Worm (Caenorhabditis elegans) whole organism, L1 larva: ENCODE data around the gene F19C7.4.

Experiments used
- C16A3.4 ChIP-seq: fragments of 150-350 bp; optimal IDR thresholded peaks from 2 replicates; lab custom pipeline; 2014; ENCODE audit warnings: missing biosample characterization, missing genetic modification characterization
- lin-15B ChIP-seq: fragments of 150-350 bp; sonication (generic microtip); optimal IDR thresholded peaks from 3 replicates; lab custom pipeline; 2014; ENCODE audit warnings: missing biosample characterization, missing genetic modification characterization
- lsy-2 ChIP-seq, 2 experiments: fragments of 150-350 bp; optimal IDR thresholded peaks; 2 replicates each; lab custom pipeline; 2014; ENCODE audit warnings: missing biosample characterization in 2 of 2, missing genetic modification characterization in 2 of 2
- mdl-1 ChIP-seq, 2 experiments: fragments of 150-350 bp; optimal IDR thresholded peaks; 2 replicates each; lab custom pipeline; 2014 to 2017; ENCODE audit warnings: missing biosample characterization in 2 of 2, missing genetic modification characterization in 2 of 2, inconsistent platforms in 1 of 2
- mep-1 ChIP-seq: fragments of 150-350 bp; optimal IDR thresholded peaks from 2 replicates; lab custom pipeline; 2014; ENCODE audit warnings: missing biosample characterization, missing genetic modification characterization
- nhr-11 ChIP-seq: fragments of 150-350 bp; optimal IDR thresholded peaks from 2 replicates; lab custom pipeline; 2014; ENCODE audit warnings: missing biosample characterization, missing genetic modification characterization
- nhr-12 ChIP-seq: sonication (generic microtip); optimal IDR thresholded peaks from 2 replicates; lab custom pipeline; 2017; ENCODE audit warnings: missing biosample characterization, missing genetic modification characterization
- nhr-84 ChIP-seq: sonication (generic microtip); optimal IDR thresholded peaks from 2 replicates; lab custom pipeline; 2017; ENCODE audit warnings: missing biosample characterization, missing genetic modification characterization
- tbx-2 ChIP-seq: sonication (generic microtip); optimal IDR thresholded peaks from 2 replicates; lab custom pipeline; 2016; ENCODE audit warnings: missing genetic modification characterization, missing compliant biosample characterization

ce11 chrIV:4652962-4653361, 50.3 kb downstream of the F19C7.4 start, which contains the start of gene psr-1:
- no peak for TF ChIP-seq C16A3.4
- no peak for TF ChIP-seq nhr-11
- TF ChIP-seq mep-1 (tag; lab: Kevin White, UChicago): no peak
- TF ChIP-seq nhr-12 (tag; lab: Kevin White, UChicago): no peak
- TF ChIP-seq tbx-2 (tag; lab: Kevin White, UChicago): no peak
- TF ChIP-seq lin-15B (tag; lab: Kevin White, UChicago): no peak
- no peak for TF ChIP-seq nhr-84
- no peak for TF ChIP-seq mdl-1 (tag; optimal IDR thresholded peaks at IDR 0.05; lab: Kevin White, UChicago)
- no peak for TF ChIP-seq lsy-2 (tag; optimal IDR thresholded peaks at IDR 0.05; lab: Kevin White, UChicago)
